Worm (Caenorhabditis elegans) whole organism, late embryonic: Measurements from ENCODE around the gene acy-1.

Experiments
- F13H6.1 ChIP-seq: sonication (generic microtip); optimal IDR thresholded peaks from 2 replicates; lab custom pipeline; 2016; ENCODE audit warnings: missing genetic modification characterization, missing compliant biosample characterization
- lim-6 ChIP-seq: sonication (generic microtip); optimal IDR thresholded peaks from 2 replicates; lab custom pipeline; 2016; ENCODE audit warnings: missing genetic modification characterization, missing compliant biosample characterization
- sdc-2 ChIP-seq: sonication (generic microtip); optimal IDR thresholded peaks from 2 replicates; lab custom pipeline; 2016; ENCODE audit warnings: missing genotype, missing genetic modification characterization, missing compliant biosample characterization

- no peak for TF ChIP-seq sdc-2 (tag; lab: Kevin White, UChicago)
- TF ChIP-seq lim-6 (tag; lab: Kevin White, UChicago) = no peak
- TF ChIP-seq F13H6.1 (tag; lab: Kevin White, UChicago) = no peak
These were observed 18.1 kb downstream of the acy-1 start, which contains the start of gene ras-2 for ce11 chrIII:4739975-4740374.
